Worm (Caenorhabditis elegans) whole organism, L4/young adult: ENCODE measurements around the gene F47B8.1.
"Not testable (repeated sequence)": the region's sequence is repeated elsewhere in the genome, so short reads cannot be mapped to it uniquely, and the experiment has no call there.

Experiments
- W03F9.2 ChIP-seq: fragments of 150-350 bp; optimal IDR thresholded peaks from 2 replicates; lab custom pipeline; 2014; ENCODE audit warnings: missing biosample characterization, missing genetic modification characterization
- dao-5 ChIP-seq: sonication (generic microtip); optimal IDR thresholded peaks from 2 replicates; lab custom pipeline; 2016; ENCODE audit warnings: missing genotype, missing genetic modification characterization, moderate library complexity, missing compliant biosample characterization
- him-1 ChIP-seq: sonication (generic microtip); optimal IDR thresholded peaks from 2 replicates; lab custom pipeline; 2016; ENCODE audit warnings: missing genotype, missing genetic modification reagents, missing genetic modification characterization, missing compliant biosample characterization

F47B8.1 gene

DNA sequence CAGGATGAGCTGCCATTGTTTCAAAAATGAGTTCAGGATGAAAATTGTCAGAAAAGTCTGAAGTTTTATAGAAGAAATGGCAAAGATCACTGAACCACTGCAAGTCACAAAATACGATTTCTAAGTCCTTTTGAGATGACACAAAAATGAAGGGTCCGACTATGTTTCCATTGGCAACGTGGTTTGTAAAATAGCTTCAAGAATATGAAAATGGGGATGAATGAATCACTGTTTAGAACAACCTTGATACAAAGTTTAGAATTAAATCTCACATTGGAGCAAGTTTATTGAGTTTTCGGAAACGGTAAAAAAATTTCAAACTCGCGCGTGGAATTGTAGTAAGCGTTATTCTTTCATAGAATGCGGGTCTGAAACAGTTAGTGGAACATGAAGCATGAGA, 3.0 kb downstream of the F47B8.1 start, which contains the start of gene ddn-3:
Gene ddn-3, minus strand, starts transcription at position 101 of the 400 bp plus-strand sequence.
- TF ChIP-seq him-1 (no peak), W03F9.2 (no peak), dao-5 (tag; lab: Kevin White, UChicago) (no peak)

DNA sequence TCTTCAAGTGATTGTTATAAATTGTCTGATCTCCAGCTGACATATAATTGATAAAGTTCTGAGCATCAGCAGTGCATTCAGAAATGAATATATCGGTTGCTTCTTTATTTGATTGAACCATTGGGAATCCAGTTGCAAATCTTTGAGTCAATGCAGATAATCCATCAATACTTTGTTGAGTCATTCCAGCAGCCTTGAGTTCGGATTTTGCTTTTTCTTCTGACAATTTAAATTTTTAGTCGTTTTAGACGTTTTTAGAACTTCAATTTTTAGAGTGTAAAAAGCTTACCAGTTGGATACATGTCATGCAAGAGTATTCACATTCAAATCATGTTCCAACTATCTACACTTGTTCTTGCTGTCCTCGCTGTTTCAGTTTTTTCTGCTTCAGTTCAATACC, 4.5 kb downstream of the F47B8.1 start, which contains the start of gene F14D7.14:
Gene F14D7.14, plus strand, starts transcription at position 301 of the 400 bp plus-strand sequence.
- not testable (repeated sequence) for TF ChIP-seq W03F9.2; dao-5 (tag; lab: Kevin White, UChicago); him-1

DNA sequence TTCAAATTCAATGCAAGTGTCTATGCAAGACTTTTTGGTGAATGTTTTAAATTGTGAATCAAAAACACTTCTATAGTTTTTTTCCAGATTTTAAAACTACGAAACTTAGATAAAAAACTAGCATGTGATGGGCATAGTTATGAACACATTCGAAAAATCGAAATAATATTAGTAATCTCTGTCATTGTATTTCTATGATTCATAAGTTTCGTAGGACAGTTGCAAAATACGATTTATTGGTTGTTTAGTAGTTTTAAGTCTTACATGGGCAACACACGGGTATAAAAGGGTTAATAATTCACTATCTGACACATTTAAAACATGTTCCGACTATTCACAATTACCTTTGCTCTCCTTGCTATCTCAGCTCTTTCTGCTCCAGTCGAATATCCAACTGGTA, 6.0 kb downstream of the F47B8.1 start, which contains the start of gene spig-5:
Gene spig-5, plus strand, starts transcription at position 301 of the 400 bp plus-strand sequence.
- TF ChIP-seq him-1; dao-5 (tag; lab: Kevin White, UChicago); W03F9.2: not testable (repeated sequence)

DNA sequence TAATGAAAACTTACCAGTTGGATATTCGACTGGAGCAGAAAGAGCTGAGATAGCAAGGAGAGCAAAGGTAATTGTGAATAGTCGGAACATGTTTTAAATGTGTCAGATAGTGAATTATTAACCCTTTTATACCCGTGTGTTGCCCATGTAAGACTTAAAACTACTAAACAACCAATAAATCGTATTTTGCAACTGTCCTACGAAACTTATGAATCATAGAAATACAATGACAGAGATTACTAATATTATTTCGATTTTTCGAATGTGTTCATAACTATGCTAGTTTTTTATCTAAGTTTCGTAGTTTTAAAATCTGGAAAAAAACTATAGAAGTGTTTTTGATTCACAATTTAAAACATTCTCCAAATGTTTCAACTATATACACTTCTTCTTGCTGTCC, 7.4 kb downstream of the F47B8.1 start, which contains the start of gene spig-4:
Gene spig-4, minus strand, starts transcription at position 101 of the 400 bp plus-strand sequence.
- not testable (repeated sequence) for TF ChIP-seq him-1; dao-5 (tag; lab: Kevin White, UChicago); W03F9.2

DNA sequence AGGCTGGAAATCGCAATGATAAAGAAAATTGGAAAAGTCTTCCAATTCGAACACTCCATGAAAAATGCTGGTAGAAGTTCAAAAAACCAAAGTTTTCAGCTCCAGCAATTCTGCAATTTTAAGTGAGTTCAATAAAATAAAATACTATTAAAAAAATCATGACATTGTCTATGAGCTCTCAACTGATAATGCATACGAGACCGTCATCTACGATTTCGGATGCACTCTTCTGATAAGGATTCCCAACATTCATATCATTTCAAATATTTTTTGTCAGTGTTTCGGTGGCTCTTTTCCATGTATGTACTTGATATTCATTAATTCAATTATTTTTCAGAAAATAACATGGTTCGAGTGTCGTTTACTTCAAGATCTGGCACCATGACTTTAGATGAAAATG, 13.1 kb downstream of the F47B8.1 start, which contains the start of gene F14D7.6:
Gene F14D7.6, plus strand, starts transcription at position 338 of the 400 bp plus-strand sequence.
- TF ChIP-seq W03F9.2: no peak
- TF ChIP-seq dao-5 (tag; lab: Kevin White, UChicago): no peak
- TF ChIP-seq him-1: no peak

DNA sequence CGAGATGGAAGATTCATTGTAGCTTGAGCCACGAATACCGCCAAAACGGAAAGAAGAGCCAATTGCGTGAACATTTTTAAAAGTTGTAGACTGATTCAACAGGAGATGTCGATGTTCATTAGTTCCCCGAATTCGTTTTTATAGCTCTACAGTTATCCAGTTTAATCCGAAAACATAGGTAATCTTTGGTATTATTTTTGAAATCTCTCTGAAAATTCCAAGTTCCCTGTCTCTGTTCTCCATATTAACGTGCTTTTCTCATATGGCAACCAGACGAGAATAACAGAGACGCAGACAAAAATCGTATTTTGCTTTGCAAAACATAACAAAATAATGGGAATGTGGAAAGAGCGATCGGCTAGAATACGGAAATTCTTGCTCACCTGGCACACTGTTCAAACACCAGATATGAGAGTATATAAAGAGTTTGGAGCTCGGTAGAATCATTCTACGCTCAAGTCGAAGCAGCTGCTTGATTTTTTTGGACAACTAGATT, 14.5 kb downstream of the F47B8.1 start, which contains the start of the genes spig-3 and F14D7.12:
Gene spig-3, minus strand, starts transcription at position 101 of the 496 bp plus-strand sequence.
Gene F14D7.12, plus strand, starts transcription at position 446 of the 496 bp plus-strand sequence.
- no peak for TF ChIP-seq W03F9.2
- TF ChIP-seq him-1: no peak
- TF ChIP-seq dao-5 (tag; lab: Kevin White, UChicago): no peak

DNA sequence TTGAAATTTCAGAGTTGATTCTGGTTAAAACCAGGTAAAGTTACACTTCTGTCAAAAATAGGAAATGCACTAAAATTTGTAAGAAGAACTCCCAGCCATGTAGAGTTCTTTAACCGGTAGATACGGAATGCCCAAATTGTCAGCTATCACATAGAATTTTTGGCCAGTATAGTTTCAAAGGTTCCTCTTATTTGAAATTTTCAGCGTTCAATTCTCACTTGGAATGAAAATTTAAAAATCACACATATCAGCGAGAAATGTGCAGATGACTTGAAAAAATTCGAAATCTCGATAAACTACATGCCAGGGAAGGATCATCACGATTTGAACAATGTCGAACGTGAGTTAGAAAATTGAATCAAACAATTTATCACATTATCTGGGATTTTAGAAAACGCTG, 17.6 kb downstream of the F47B8.1 start, which contains the start of gene F14D7.3:
Gene F14D7.3, plus strand, starts transcription at position 301 of the 400 bp plus-strand sequence.
- TF ChIP-seq dao-5 (tag; lab: Kevin White, UChicago) (no peak), W03F9.2 (no peak), him-1 (no peak)

DNA sequence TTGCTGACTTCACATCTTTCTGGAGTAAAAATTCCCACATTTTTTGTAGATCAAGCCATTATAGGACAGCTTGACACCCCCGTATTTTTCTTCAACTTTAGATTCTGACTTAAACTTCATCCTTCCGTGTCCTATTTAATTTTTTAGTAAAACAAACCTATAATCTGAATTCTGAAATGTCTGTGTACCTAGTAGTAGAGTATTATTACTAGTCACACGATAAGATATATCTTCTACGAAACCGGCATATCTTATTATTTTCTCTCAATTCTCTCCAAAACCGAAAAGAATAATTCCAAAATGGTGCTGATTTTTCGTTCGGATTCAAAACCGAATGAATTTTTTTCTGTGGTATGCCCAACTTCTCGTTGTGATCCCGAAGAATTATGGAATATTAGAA, 19.7 kb downstream of the F47B8.1 start, which contains the start of gene F14D7.9:
Gene F14D7.9, plus strand, starts transcription at position 301 of the 400 bp plus-strand sequence.
- no peak for TF ChIP-seq dao-5 (tag; lab: Kevin White, UChicago)
- no peak for TF ChIP-seq him-1
- TF ChIP-seq W03F9.2: no peak

DNA sequence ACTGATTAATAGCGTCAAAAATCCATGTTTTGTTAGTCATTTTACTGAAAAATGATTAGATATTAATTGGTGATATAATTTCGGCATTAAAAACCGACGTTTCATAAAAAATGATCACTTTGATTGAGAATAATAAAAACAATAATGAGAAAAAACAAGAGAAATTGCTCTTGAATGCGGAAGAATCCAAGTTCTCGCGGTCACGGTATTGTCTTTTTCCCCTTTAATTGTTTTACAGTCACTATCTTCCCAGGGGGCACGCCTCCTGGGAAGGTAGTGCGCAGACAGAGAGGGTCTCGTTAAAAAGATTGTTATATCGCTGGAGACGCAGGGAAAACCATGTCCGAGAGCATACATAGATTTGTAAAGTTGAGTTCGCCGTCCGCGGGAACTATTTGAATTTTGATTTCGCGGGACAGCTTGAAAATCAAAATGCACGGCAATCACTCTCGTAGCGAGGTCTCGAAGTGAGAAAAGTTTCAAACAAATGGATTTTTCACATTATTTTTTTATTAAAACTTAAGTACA, 20.4 kb downstream of the F47B8.1 start, which contains the start of gene F14D7.2:
Gene F14D7.2, minus strand, starts transcription at position 51 of the 528 bp plus-strand sequence.
- TF ChIP-seq dao-5 (tag; lab: Kevin White, UChicago) (no peak), W03F9.2 (no peak), him-1 (no peak)

DNA sequence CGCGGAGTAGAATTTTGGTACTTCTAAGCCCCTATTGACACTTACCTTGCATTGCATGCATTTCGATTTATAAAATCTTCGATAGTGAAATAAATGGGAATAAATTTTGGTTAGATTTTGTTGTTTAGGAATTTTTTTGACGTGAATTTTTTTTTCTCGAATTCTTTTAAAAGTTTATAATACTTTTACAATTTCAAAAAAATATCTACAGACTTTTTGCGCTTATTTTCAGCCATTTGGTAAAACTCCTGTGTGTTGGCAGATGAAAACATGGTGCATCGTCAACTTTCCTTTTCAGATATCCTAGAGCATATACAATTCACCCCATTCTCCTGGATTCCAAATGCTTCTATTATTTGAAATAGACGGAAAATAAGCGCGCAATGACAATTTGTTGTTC, 23.5 kb downstream of the F47B8.1 start, which contains the start of gene F14D7.18:
Gene F14D7.18, minus strand, starts transcription at position 101 of the 400 bp plus-strand sequence.
- TF ChIP-seq him-1 (no peak), dao-5 (tag; lab: Kevin White, UChicago) (no peak), W03F9.2 (no peak)

DNA sequence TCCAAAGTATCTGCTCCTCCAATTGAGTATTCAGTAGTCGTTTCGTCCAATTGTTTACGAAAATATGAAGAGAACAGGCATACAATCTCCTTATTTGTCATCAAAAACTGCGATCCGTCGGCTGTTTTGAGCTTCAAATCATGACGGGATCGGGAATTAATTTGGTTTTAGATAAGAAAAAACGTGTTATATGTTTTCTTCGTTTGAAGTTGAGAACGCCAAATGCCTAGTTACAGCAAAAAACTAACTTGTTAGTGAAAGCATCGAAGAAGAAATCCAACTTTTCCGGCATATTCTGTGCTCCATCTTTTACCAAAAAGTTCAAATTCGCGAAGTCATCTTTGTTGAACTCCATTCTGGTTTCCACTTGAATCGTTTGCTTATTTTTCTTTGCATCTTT, 24.8 kb downstream of the F47B8.1 start, which contains the start of gene F14D7.1:
Gene F14D7.1, minus strand, starts transcription at position 101 of the 400 bp plus-strand sequence.
- TF ChIP-seq dao-5 (tag; lab: Kevin White, UChicago) (no peak), him-1 (no peak), W03F9.2 (no peak)

DNA sequence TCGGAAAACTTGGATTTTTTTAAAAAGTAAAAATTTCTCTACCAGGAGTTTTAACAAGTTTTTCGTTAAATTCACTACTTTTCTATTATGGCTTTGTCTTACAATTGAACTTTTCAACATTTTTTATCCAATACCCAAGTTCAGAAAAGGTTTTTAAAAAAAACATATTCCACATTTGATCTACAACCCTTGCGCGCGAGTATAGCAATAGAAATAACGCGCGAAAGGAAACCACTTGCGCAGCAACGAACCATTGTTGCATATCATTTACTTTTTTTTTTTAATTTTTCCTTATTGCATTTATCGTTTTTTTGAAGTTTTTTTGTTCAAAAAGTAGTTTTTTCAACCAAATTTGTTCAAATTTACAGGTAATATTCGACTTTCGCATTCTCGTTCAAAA, 28.3 kb downstream of the F47B8.1 start, which contains the start of gene F40G12.11:
Gene F40G12.11, plus strand, starts transcription at position 369 of the 400 bp plus-strand sequence.
- TF ChIP-seq W03F9.2 (no peak), him-1 (no peak), dao-5 (tag; lab: Kevin White, UChicago) (no peak)

DNA sequence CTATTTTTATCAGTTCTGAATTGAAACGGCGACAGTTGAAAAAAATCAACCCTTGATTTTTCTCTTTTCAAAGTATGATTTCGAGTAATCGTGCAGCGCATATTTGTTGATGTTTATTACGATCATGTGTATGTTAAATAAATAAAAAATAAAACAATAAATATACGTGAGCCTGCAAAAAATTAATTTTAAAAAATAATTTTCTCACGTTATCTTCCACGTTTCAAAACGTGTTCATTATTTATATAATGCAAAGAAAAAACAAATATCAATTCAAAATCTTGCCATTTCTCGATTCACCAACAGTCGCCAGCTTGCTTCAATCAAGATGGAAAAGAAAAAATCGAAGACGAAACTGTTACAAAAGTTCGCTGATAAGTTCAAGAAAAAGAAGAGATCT, 30.9 kb downstream of the F47B8.1 start, which contains the start of gene F40G12.10:
Gene F40G12.10, plus strand, starts transcription at position 301 of the 400 bp plus-strand sequence.
- no peak for TF ChIP-seq W03F9.2

DNA sequence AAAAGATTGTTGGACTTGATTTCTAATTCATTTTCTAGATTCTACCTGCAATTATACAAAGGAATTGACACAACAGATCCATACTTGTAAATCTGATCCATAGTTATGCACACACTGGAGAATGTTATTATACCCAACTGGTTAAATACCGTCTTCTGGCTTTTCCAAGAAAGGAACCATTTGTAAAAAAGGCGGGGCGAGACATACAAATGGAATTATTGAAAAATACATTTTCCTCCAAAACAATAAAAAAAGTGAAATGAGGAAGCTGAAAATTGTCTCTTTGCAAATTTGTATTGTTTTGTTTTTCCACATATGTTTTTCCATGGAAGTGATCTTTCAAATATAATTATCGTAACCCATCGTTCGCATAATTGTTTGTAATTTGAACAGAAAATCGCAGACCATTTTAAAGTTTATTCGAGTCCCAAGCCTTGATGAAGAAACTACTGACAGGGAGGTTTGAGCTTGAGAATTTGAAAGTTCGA, 31.9 kb downstream of the F47B8.1 start, which contains the start of the genes srt-74 and F40G12.9:
Gene srt-74, minus strand, starts transcription at position 101 of the 488 bp plus-strand sequence.
Gene F40G12.9, plus strand, starts transcription at position 438 of the 488 bp plus-strand sequence.
- no peak for TF ChIP-seq dao-5 (tag; lab: Kevin White, UChicago)
- TF ChIP-seq W03F9.2: no peak
- no peak for TF ChIP-seq him-1
